Fruit fly (Drosophila melanogaster): Measurements from ENCODE around the gene Ipp.

Gene Ipp

dm6 chr3R:13999531-13999930 is 40.9 kb downstream of the Ipp start (continued):
- TF ChIP-seq nom (GFP tag; optimal IDR thresholded peaks at IDR 0.05) (no peak), CHES-1-like (GFP tag; optimal IDR thresholded peaks at IDR 0.05) (no peak), CG18619 (GFP tag; optimal IDR thresholded peaks at IDR 0.05) (no peak), CG12104 (GFP tag; optimal IDR thresholded peaks at IDR 0.05) (peak; percentile 68), CG2199 (GFP tag; IDR thresholded peaks at IDR 0.05) (peak; percentile 71; the same call in 1 of the 3 replicates), Eip74EF (GFP tag; optimal IDR thresholded peaks at IDR 0.05) (no peak), Max (GFP tag; optimal IDR thresholded peaks at IDR 0.05) (peak; percentile 40), CG10274 (GFP tag; optimal IDR thresholded peaks at IDR 0.05) (peak; percentile 8), Gsc (GFP tag; IDR thresholded peaks at IDR 0.05) (no peak), CkIIα-i1 (GFP tag; IDR thresholded peaks at IDR 0.05) (no peak), jigr1 (GFP tag; IDR thresholded peaks at IDR 0.05) (no peak), CG2129 (GFP tag; IDR thresholded peaks at IDR 0.05; ENCODE audit: partially characterized antibody) (no peak), CG9817 (tag; optimal IDR thresholded peaks at IDR 0.05) (no peak), her (GFP tag; optimal IDR thresholded peaks at IDR 0.05) (peak; percentile 30), ERR (GFP tag; optimal IDR thresholded peaks at IDR 0.05) (no peak), CG8290 (GFP tag; optimal IDR thresholded peaks at IDR 0.05) (no peak), CG8290 (tag; optimal IDR thresholded peaks at IDR 0.05) (peak in 1 of 2 experiments; percentile 58), CG14441 (GFP tag; IDR thresholded peaks at IDR 0.05) (peak; percentile 69), CG3407 (GFP tag; optimal IDR thresholded peaks at IDR 0.05) (peak; percentile 10), CG9797 (GFP tag; optimal IDR thresholded peaks at IDR 0.05) (no peak), disco-r (GFP tag; optimal IDR thresholded peaks at IDR 0.05) (peak; percentile 21), CG11456 (GFP tag; IDR thresholded peaks at IDR 0.05) (peak; percentile 66; the same call in 2 of the 3 replicates), Atf-2 (GFP tag; optimal IDR thresholded peaks at IDR 0.05) (no peak), Nf-YB (GFP tag; optimal IDR thresholded peaks at IDR 0.05) (no peak), scrt (GFP tag; optimal IDR thresholded peaks at IDR 0.05) (peak; percentile 17), caup (GFP tag; optimal IDR thresholded peaks at IDR 0.05; ENCODE audit: severe bottlenecking) (peak; percentile 23), ham (GFP tag; IDR thresholded peaks at IDR 0.05) (no peak), MBD-R2 (GFP tag; IDR thresholded peaks at IDR 0.05) (0 out of 2 replicates have a peak, but pooled peaks have one; percentile 21), ssp (GFP tag; IDR thresholded peaks at IDR 0.05) (peak; percentile 60), unc-4 (GFP tag; IDR thresholded peaks at IDR 0.05; ENCODE audit: partially characterized antibody) (no peak), CG33213 (GFP tag; optimal IDR thresholded peaks at IDR 0.05) (no peak), CG18599 (GFP tag; optimal IDR thresholded peaks at IDR 0.05) (peak; percentile 66), CG12155 (GFP tag; optimal IDR thresholded peaks at IDR 0.05) (no peak), sim (GFP tag; IDR thresholded peaks at IDR 0.05) (0 out of 2 replicates have a peak, but pooled peaks have one; percentile 44), Ets65A (GFP tag) (peak; percentile 81), shn (GFP tag; optimal IDR thresholded peaks at IDR 0.05) (no peak), CG6813 (GFP tag; optimal IDR thresholded peaks at IDR 0.05) (peak; percentile 64), esg (GFP tag; conservative IDR thresholded peaks at IDR 0.05) (peak; percentile 47), B-H1 (GFP tag; IDR thresholded peaks at IDR 0.05) (peak; percentile 59; the same call in 2 of the 3 replicates), CG7556 (GFP tag; optimal IDR thresholded peaks at IDR 0.05) (no peak), CG17829 (tag; optimal IDR thresholded peaks at IDR 0.05) (peak; percentile 29), Xbp1 (GFP tag; optimal IDR thresholded peaks at IDR 0.05) (peak; percentile 24), CG9932 (GFP tag; IDR thresholded peaks at IDR 0.05) (no peak), HLH4C (GFP tag; IDR thresholded peaks at IDR 0.05; ENCODE audit: partially characterized antibody) (no peak), toy (GFP tag; IDR thresholded peaks at IDR 0.05) (no peak), CG9727 (GFP tag; optimal IDR thresholded peaks at IDR 0.05) (peak; percentile 63), wor (GFP tag; IDR thresholded peaks at IDR 0.05) (no peak), klu (GFP tag; IDR thresholded peaks at IDR 0.05) (no peak), CG10979 (tag; optimal IDR thresholded peaks at IDR 0.05) (peak; percentile 71), dan (GFP tag; IDR thresholded peaks at IDR 0.05) (no peak), CG12769 (tag; optimal IDR thresholded peaks at IDR 0.05) (no peak)
